6 fruit fly cellular contexts compared by ENCODE assay signal in the genomic region with DNA sequence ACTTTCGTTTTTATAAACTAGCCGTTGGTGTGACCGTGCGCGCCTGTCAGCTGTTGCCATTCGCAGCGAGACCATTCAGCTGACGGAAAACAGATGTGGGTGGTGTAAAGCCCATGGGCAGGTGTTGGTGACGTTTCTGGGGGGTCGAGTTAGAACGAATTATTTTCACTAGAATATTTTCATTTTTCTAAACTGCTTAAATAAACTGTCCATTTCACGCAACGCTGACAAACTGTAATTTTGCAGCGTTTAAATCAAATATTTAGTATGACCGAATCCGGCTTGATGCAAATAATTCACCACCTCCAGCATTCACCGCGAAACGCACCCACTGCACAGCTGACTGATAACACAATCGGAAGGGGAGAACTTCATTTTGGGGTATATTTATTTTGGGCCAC.
TF ChIP-seq lines count a peak whose summit lies in the region.

A gene (minus strand): TSS at position 199 of the 401 bp plus-strand sequence.
A gene (plus strand): TSS at position 261 of the 401 bp plus-strand sequence.

- peak; percentile 8 for TF ChIP-seq CTCF in whole organism, embryonic (GFP tag; optimal IDR thresholded peaks at IDR 0.05; lab: Kevin White, UChicago)

TF ChIP-seq in Kc167, 6 proteins besides CTCF, POLR2A, EP300 and RAD21:
- peak; percentile 81 for TF ChIP-seq Sin3A (optimal IDR thresholded peaks at IDR 0.05; lab: Kevin White, UChicago)
- TF ChIP-seq Myc (optimal IDR thresholded peaks at IDR 0.05; lab: Kevin White, UChicago) = no peak
- no peak for TF ChIP-seq ttk (optimal IDR thresholded peaks at IDR 0.05; lab: Kevin White, UChicago)

TF ChIP-seq in whole organism, adult, 20 proteins besides CTCF, POLR2A, EP300 and RAD21 (continues in another document):
- TF ChIP-seq CG5204 (GFP tag; optimal IDR thresholded peaks at IDR 0.05; lab: Kevin White, UChicago) (no peak), ovo (GFP tag; optimal IDR thresholded peaks at IDR 0.05; lab: Kevin White, UChicago) (peak; percentile 54), kay (GFP tag; lab: Kevin White, UChicago; ENCODE audit: borderline replicate concordance) (no peak), bab1 (GFP tag; optimal IDR thresholded peaks at IDR 0.05; lab: Kevin White, UChicago) (peak; percentile 87), CG14711 (tag; optimal IDR thresholded peaks at IDR 0.05; lab: Kevin White, UChicago) (peak; percentile 83), CG11617 (GFP tag; optimal IDR thresholded peaks at IDR 0.05; lab: Kevin White, UChicago) (peak; percentile 87), cic (GFP tag; optimal IDR thresholded peaks at IDR 0.05; lab: Kevin White, UChicago) (peak; percentile 64), pad (GFP tag; optimal IDR thresholded peaks at IDR 0.05; lab: Kevin White, UChicago) (peak; percentile 69), CG33017 (tag; optimal IDR thresholded peaks at IDR 0.05; lab: Kevin White, UChicago) (peak; percentile 79), cnc (optimal IDR thresholded peaks at IDR 0.05; lab: Kevin White, UChicago) (no peak), CG12768 (GFP tag; optimal IDR thresholded peaks at IDR 0.05; lab: Kevin White, UChicago) (peak; percentile 87), toe (GFP tag; optimal IDR thresholded peaks at IDR 0.05; lab: Kevin White, UChicago) (no peak), CG7045 (GFP tag; optimal IDR thresholded peaks at IDR 0.05; lab: Kevin White, UChicago) (peak; percentile 69), Hr96 (GFP tag; optimal IDR thresholded peaks at IDR 0.05; lab: Kevin White, UChicago) (peak; percentile 84), Mnt (GFP tag; optimal IDR thresholded peaks at IDR 0.05; lab: Kevin White, UChicago) (peak; percentile 85), tj (GFP tag; optimal IDR thresholded peaks at IDR 0.05; lab: Kevin White, UChicago) (peak; percentile 55)

TF ChIP-seq in whole organism, embryonic, 481 proteins besides CTCF, POLR2A, EP300 and RAD21 (continues in another document):
- TF ChIP-seq aop (GFP tag; IDR thresholded peaks at IDR 0.05; lab: Robert Waterston, UW) (peak; percentile 69; the same call in 1 of the 2 replicates), MBD-R2 (GFP tag; IDR thresholded peaks at IDR 0.05; lab: Robert Waterston, UW) (peak; percentile 97), CG8924 (tag; optimal IDR thresholded peaks at IDR 0.05; lab: Kevin White, UChicago) (peak; percentile 75), hkb (optimal IDR thresholded peaks at IDR 0.05; lab: Kevin White, UChicago) (peak; percentile 75), hkb (GFP tag; IDR thresholded peaks at IDR 0.05; lab: Robert Waterston, UW) (peak; percentile 90), D (optimal IDR thresholded peaks at IDR 0.05; lab: Kevin White, UChicago) (peak; percentile 51), D (GFP tag; optimal IDR thresholded peaks at IDR 0.05; lab: Kevin White, UChicago) (peak; percentile 44), repo (GFP tag; optimal IDR thresholded peaks at IDR 0.05; lab: Kevin White, UChicago) (peak; percentile 74), H15 (GFP tag; IDR thresholded peaks at IDR 0.05; lab: Robert Waterston, UW) (peak; percentile 91), ERR (GFP tag; optimal IDR thresholded peaks at IDR 0.05; lab: Kevin White, UChicago) (peak; percentile 91), CG16779 (GFP tag; IDR thresholded peaks at IDR 0.05; lab: Robert Waterston, UW) (peak; percentile 93), Dip3 (GFP tag; optimal IDR thresholded peaks at IDR 0.05; lab: Kevin White, UChicago) (peak; percentile 91), Xbp1 (GFP tag; optimal IDR thresholded peaks at IDR 0.05; lab: Kevin White, UChicago) (peak; percentile 93), lola (GFP tag; optimal IDR thresholded peaks at IDR 0.05; lab: Kevin White, UChicago) (peak in 1 of 3 experiments; percentile 60), CG17361 (GFP tag; IDR thresholded peaks at IDR 0.05; lab: Robert Waterston, UW) (peak; percentile 65; the same call in 2 of the 3 replicates), emc (GFP tag; optimal IDR thresholded peaks at IDR 0.05; lab: Kevin White, UChicago) (peak; percentile 82)

TF ChIP-seq in whole organism, prepupa, 60 proteins besides CTCF, POLR2A, EP300 and RAD21 (continues in another document):
- TF ChIP-seq CG3032 (tag; optimal IDR thresholded peaks at IDR 0.05; lab: Kevin White, UChicago) (peak; percentile 73), Ets96B (tag; optimal IDR thresholded peaks at IDR 0.05; lab: Kevin White, UChicago) (peak; percentile 63), CG6854 (GFP tag; optimal IDR thresholded peaks at IDR 0.05; lab: Kevin White, UChicago) (peak; percentile 49), lz (GFP tag; optimal IDR thresholded peaks at IDR 0.05; lab: Kevin White, UChicago) (peak; percentile 89), topi (GFP tag; optimal IDR thresholded peaks at IDR 0.05; lab: Kevin White, UChicago) (peak; percentile 88), fd85E (GFP tag; optimal IDR thresholded peaks at IDR 0.05; lab: Kevin White, UChicago) (peak; percentile 77), CG8119 (GFP tag; IDR thresholded peaks at IDR 0.05; lab: Robert Waterston, UW) (peak; percentile 69; the same call in 2 of the 3 replicates), acj6 (GFP tag; optimal IDR thresholded peaks at IDR 0.05; lab: Kevin White, UChicago) (peak; percentile 89), Sox102F (GFP tag; optimal IDR thresholded peaks at IDR 0.05; lab: Kevin White, UChicago) (peak; percentile 85), Gug (GFP tag; IDR thresholded peaks at IDR 0.05; lab: Robert Waterston, UW) (peak; percentile 86), net (GFP tag; optimal IDR thresholded peaks at IDR 0.05; lab: Kevin White, UChicago) (peak; percentile 83), CG10669 (GFP tag; optimal IDR thresholded peaks at IDR 0.05; lab: Kevin White, UChicago) (peak; percentile 64), Eip93F (GFP tag; optimal IDR thresholded peaks at IDR 0.05; lab: Kevin White, UChicago) (peak; percentile 89), vri (GFP tag; optimal IDR thresholded peaks at IDR 0.05; lab: Kevin White, UChicago) (peak; percentile 75), CG8632 (GFP tag; optimal IDR thresholded peaks at IDR 0.05; lab: Kevin White, UChicago) (peak; percentile 77), Sox15 (GFP tag; optimal IDR thresholded peaks at IDR 0.05; lab: Kevin White, UChicago) (peak; percentile 84), fd59A (GFP tag; optimal IDR thresholded peaks at IDR 0.05; lab: Kevin White, UChicago) (peak; percentile 22)

TF ChIP-seq in whole organism, pupa, 21 proteins besides CTCF, POLR2A, EP300 and RAD21 (continues in another document):
- TF ChIP-seq fd96Ca (GFP tag; IDR thresholded peaks at IDR 0.05; lab: Robert Waterston, UW) (peak; percentile 94), Pif1A (GFP tag; optimal IDR thresholded peaks at IDR 0.05; lab: Kevin White, UChicago) (no peak), Snoo (tag; optimal IDR thresholded peaks at IDR 0.05; lab: Kevin White, UChicago) (peak; percentile 79), CG8159 (tag; optimal IDR thresholded peaks at IDR 0.05; lab: Kevin White, UChicago) (peak; percentile 71), CG12605 (GFP tag; IDR thresholded peaks at IDR 0.05; lab: Robert Waterston, UW) (peak; percentile 75), CG10348 (GFP tag; IDR thresholded peaks at IDR 0.05; lab: Robert Waterston, UW) (peak; percentile 89), Pif1B (GFP tag; optimal IDR thresholded peaks at IDR 0.05; lab: Kevin White, UChicago) (peak; percentile 80), D1 (tag; optimal IDR thresholded peaks at IDR 0.05; lab: Kevin White, UChicago) (no peak), Ets98B (GFP tag; IDR thresholded peaks at IDR 0.05; lab: Robert Waterston, UW) (peak; percentile 94), CG13204 (GFP tag; optimal IDR thresholded peaks at IDR 0.05; lab: Kevin White, UChicago) (no peak), rn (GFP tag; IDR thresholded peaks at IDR 0.05; lab: Robert Waterston, UW) (peak; percentile 80), CG32121 (GFP tag; IDR thresholded peaks at IDR 0.05; lab: Robert Waterston, UW) (peak; percentile 87), EcR (GFP tag; optimal IDR thresholded peaks at IDR 0.05; lab: Kevin White, UChicago) (peak; percentile 10), CG17806 (tag; optimal IDR thresholded peaks at IDR 0.05; lab: Kevin White, UChicago) (peak; percentile 72), CG9948 (tag; optimal IDR thresholded peaks at IDR 0.05; lab: Kevin White, UChicago) (peak; percentile 70), CG4496 (GFP tag; IDR thresholded peaks at IDR 0.05; lab: Robert Waterston, UW) (peak; percentile 95), CG8301 (tag; optimal IDR thresholded peaks at IDR 0.05; lab: Kevin White, UChicago) (peak; percentile 77), CG15710 (tag; optimal IDR thresholded peaks at IDR 0.05; lab: Kevin White, UChicago) (peak; percentile 61), CG14655 (GFP tag; optimal IDR thresholded peaks at IDR 0.05; lab: Kevin White, UChicago) (peak; percentile 72)

TF ChIP-seq in whole organism, wandering third instar larva, 38 proteins besides CTCF, POLR2A, EP300 and RAD21 (continues in another document):
- TF ChIP-seq usp (GFP tag; optimal IDR thresholded peaks at IDR 0.05; lab: Kevin White, UChicago) (no peak), rgr (GFP tag; optimal IDR thresholded peaks at IDR 0.05; lab: Kevin White, UChicago) (peak; percentile 93), Abd-B (GFP tag; optimal IDR thresholded peaks at IDR 0.05; lab: Kevin White, UChicago) (no peak), CG32264 (GFP tag; optimal IDR thresholded peaks at IDR 0.05; lab: Kevin White, UChicago) (peak; percentile 76), ey (GFP tag; optimal IDR thresholded peaks at IDR 0.05; lab: Kevin White, UChicago) (peak; percentile 91), h (GFP tag; optimal IDR thresholded peaks at IDR 0.05; lab: Kevin White, UChicago) (peak; percentile 93), foxo (GFP tag; optimal IDR thresholded peaks at IDR 0.05; lab: Kevin White, UChicago) (peak in 1 of 2 experiments; percentile 95), Hnf4 (GFP tag; optimal IDR thresholded peaks at IDR 0.05; lab: Kevin White, UChicago) (peak; percentile 94), Dif (GFP tag; optimal IDR thresholded peaks at IDR 0.05; lab: Kevin White, UChicago; ENCODE audit: partially characterized antibody) (no peak), pan (optimal IDR thresholded peaks at IDR 0.05; lab: Kevin White, UChicago) (no peak), tai (GFP tag; optimal IDR thresholded peaks at IDR 0.05; lab: Kevin White, UChicago) (no peak), dsf (GFP tag; optimal IDR thresholded peaks at IDR 0.05; lab: Kevin White, UChicago; ENCODE audit: borderline replicate concordance) (no peak), dmrt93B (GFP tag; optimal IDR thresholded peaks at IDR 0.05; lab: Kevin White, UChicago) (peak; percentile 72), CrebA (GFP tag; optimal IDR thresholded peaks at IDR 0.05; lab: Kevin White, UChicago; ENCODE audit: borderline replicate concordance) (no peak), brk (GFP tag; optimal IDR thresholded peaks at IDR 0.05; lab: Kevin White, UChicago) (no peak), dl (GFP tag; optimal IDR thresholded peaks at IDR 0.05; lab: Kevin White, UChicago; ENCODE audit: insufficient read depth in 1 of 2, partially characterized antibody in 2 of 2) (no peak), Jra (GFP tag; optimal IDR thresholded peaks at IDR 0.05; lab: Kevin White, UChicago) (peak; percentile 92), CG9705 (GFP tag; optimal IDR thresholded peaks at IDR 0.05; lab: Kevin White, UChicago) (peak; percentile 63), sage (GFP tag; optimal IDR thresholded peaks at IDR 0.05; lab: Kevin White, UChicago) (peak; percentile 69), Dfd (GFP tag; optimal IDR thresholded peaks at IDR 0.05; lab: Kevin White, UChicago) (no peak), Myc (optimal IDR thresholded peaks at IDR 0.05; lab: Kevin White, UChicago) (peak; percentile 81)
